Worm (Caenorhabditis elegans) whole organism, midembryonic: Measurements from ENCODE around the gene ttr-34.

Source experiments
- T22C8.4 ChIP-seq: fragments of 200-800 bp; sonication (Bioruptor generic); IDR thresholded peaks from 2 replicates; pipeline ENCODE4 v1.3.6; 2022; ENCODE audit warnings: missing genetic modification characterization, missing compliant biosample characterization
- cog-1 ChIP-seq: sonication (generic microtip); optimal IDR thresholded peaks from 2 replicates; lab custom pipeline; 2016; ENCODE audit warnings: missing genetic modification characterization, missing compliant biosample characterization
- klf-2 ChIP-seq: fragments of 200-800 bp; sonication (Bioruptor generic); conservative IDR thresholded peaks from 2 replicates; pipeline ENCODE4 v1.3.6; 2022; ENCODE audit warnings: missing genetic modification reagents, missing genetic modification characterization, missing compliant biosample characterization
- med-1 ChIP-seq: sonication (generic microtip); optimal IDR thresholded peaks from 2 replicates; lab custom pipeline; 2017; ENCODE audit warnings: missing genetic modification characterization, mild to moderate bottlenecking, missing compliant biosample characterization, antibody characterized with exemption, missing genetic modification reagents; ENCODE audit not compliant: insufficient read depth
- ref-1 ChIP-seq: fragments of 200-800 bp; sonication (Bioruptor generic); conservative IDR thresholded peaks from 2 replicates; pipeline ENCODE4 v1.3.6; 2022; ENCODE audit warnings: missing genetic modification reagents, missing genetic modification characterization, missing compliant biosample characterization
- ztf-29 ChIP-seq: fragments of 200-800 bp; sonication (Bioruptor generic); IDR thresholded peaks from 2 replicates; pipeline ENCODE4 v1.3.6; 2022; ENCODE audit warnings: missing genetic modification reagents, missing genetic modification characterization, missing compliant biosample characterization

- TF ChIP-seq ref-1 (GFP tag; lab: Robert Waterston, UW) (no peak), klf-2 (GFP tag; lab: Robert Waterston, UW) (no peak), ztf-29 (GFP tag; lab: Robert Waterston, UW) (no peak), cog-1 (tag; lab: Kevin White, UChicago) (no peak), med-1 (GFP tag; lab: Kevin White, UChicago) (no peak), T22C8.4 (GFP tag; lab: Robert Waterston, UW) (no peak)
Measured at ce11 chrX:13139493-13139892, at the start of gene ttr-34.
